Fruit fly (Drosophila melanogaster) whole organism, embryonic: ENCODE data around the gene Dr.
A peak's percentile ranks its signal among the peaks of the same experiment; 100 is the strongest.

ENCODE experiments used
- CG11093 ChIP-seq: fragments of 200-800 bp; sonication (Bioruptor generic); IDR thresholded peaks from 3 replicates; pipeline ENCODE4 v1.3.6; 2022; ENCODE audit warnings: missing biosample characterization, missing genetic modification characterization
- CG14441 ChIP-seq: fragments of 200-800 bp; sonication (Bioruptor generic); IDR thresholded peaks from 2 replicates; pipeline ENCODE4 v1.3.6; 2022; ENCODE audit warnings: missing biosample characterization, missing genetic modification characterization
- CG14710 ChIP-seq: fragments of 200-800 bp; sonication (Bioruptor generic); optimal IDR thresholded peaks from 3 replicates; lab custom pipeline; 2019; ENCODE audit warnings: missing biosample characterization, mild to moderate bottlenecking, missing genetic modification characterization, moderate library complexity
- CG1602 ChIP-seq: fragments of 200-800 bp; sonication (Bioruptor generic); optimal IDR thresholded peaks from 3 replicates; lab custom pipeline; 2016; ENCODE audit warnings: missing biosample characterization, missing genetic modification characterization
- CG1603 ChIP-seq: fragments of 200-800 bp; sonication (Bioruptor generic); optimal IDR thresholded peaks from 2 replicates; lab custom pipeline; 2019; ENCODE audit warnings: missing biosample characterization, mild to moderate bottlenecking, missing genetic modification characterization, moderate library complexity
- CG1792 ChIP-seq: fragments of 200-800 bp; sonication (Bioruptor generic); optimal IDR thresholded peaks from 2 replicates; lab custom pipeline; 2016; ENCODE audit warnings: missing biosample characterization, missing genetic modification characterization
- CG18599 ChIP-seq: fragments of 200-800 bp; sonication (Bioruptor generic); optimal IDR thresholded peaks from 3 replicates; lab custom pipeline; 2017; ENCODE audit warnings: missing biosample characterization, missing genetic modification characterization, mild to moderate bottlenecking, moderate library complexity, missing genetic modification reagents
- CG2678 ChIP-seq: fragments of 200-800 bp; sonication (Bioruptor generic); optimal IDR thresholded peaks from 3 replicates; lab custom pipeline; 2019; ENCODE audit warnings: missing biosample characterization, mild to moderate bottlenecking, missing genetic modification characterization, moderate library complexity
- CG2875 ChIP-seq: fragments of 200-800 bp; sonication (Bioruptor generic); optimal IDR thresholded peaks from 2 replicates; lab custom pipeline; 2017; ENCODE audit warnings: missing biosample characterization, mild to moderate bottlenecking, missing genetic modification characterization, missing genetic modification reagents
- CG31365 ChIP-seq: fragments of 200-800 bp; sonication (Bioruptor generic); optimal IDR thresholded peaks from 2 replicates; lab custom pipeline; 2018; ENCODE audit warnings: missing biosample characterization, mild to moderate bottlenecking, missing genetic modification characterization
- CG8290 ChIP-seq, 3 experiments: fragments of 200-800 bp; sonication (Bioruptor generic); optimal IDR thresholded peaks; 2 replicates each; lab custom pipeline; 2016 to 2019; ENCODE audit warnings: missing biosample characterization in 3 of 3, missing genetic modification characterization in 3 of 3, mild to moderate bottlenecking in 2 of 3, moderate library complexity in 1 of 3
- CG8924 ChIP-seq: fragments of 200-800 bp; optimal IDR thresholded peaks from 3 replicates; lab custom pipeline; 2019; ENCODE audit warnings: missing biosample characterization, mild to moderate bottlenecking, missing genetic modification characterization, moderate library complexity
- Hey ChIP-seq: fragments of 200-800 bp; sonication (Bioruptor generic); optimal IDR thresholded peaks from 3 replicates; lab custom pipeline; 2018; ENCODE audit warnings: missing biosample characterization, mild to moderate bottlenecking, missing genetic modification characterization
- HmgD ChIP-seq: fragments of 200-800 bp; sonication (Bioruptor generic); optimal IDR thresholded peaks from 3 replicates; lab custom pipeline; 2016; ENCODE audit warnings: missing biosample characterization, missing genetic modification characterization
- Jarid2 ChIP-seq: fragments of 200-800 bp; sonication (Bioruptor generic); optimal IDR thresholded peaks from 3 replicates; lab custom pipeline; 2017; ENCODE audit warnings: mild to moderate bottlenecking, missing biosample characterization, missing genetic modification reagents, missing genetic modification characterization
- Lim3 ChIP-seq: fragments of 200-800 bp; sonication (Bioruptor generic); IDR thresholded peaks from 2 replicates; pipeline ENCODE4 v1.3.6; 2022; ENCODE audit warnings: missing biosample characterization, missing genetic modification characterization
- Lpt ChIP-seq: fragments of >200 bp; optimal IDR thresholded peaks from 2 replicates; lab custom pipeline; 2018; ENCODE audit warnings: missing biosample characterization, missing genetic modification characterization
- Meics ChIP-seq: fragments of 200-800 bp; sonication (Bioruptor generic); optimal IDR thresholded peaks from 2 replicates; lab custom pipeline; 2017; ENCODE audit warnings: missing biosample characterization, mild to moderate bottlenecking, missing genetic modification characterization
- NfI ChIP-seq: fragments of 200-800 bp; sonication (Bioruptor generic); optimal IDR thresholded peaks from 3 replicates; lab custom pipeline; 2018; ENCODE audit warnings: missing biosample characterization, mild to moderate bottlenecking, missing genetic modification characterization, moderate library complexity
- Oli ChIP-seq: fragments of 200-800 bp; sonication (Bioruptor generic); optimal IDR thresholded peaks from 2 replicates; lab custom pipeline; 2018; ENCODE audit warnings: missing biosample characterization, mild to moderate bottlenecking, missing genetic modification characterization, moderate library complexity
- Rx ChIP-seq: fragments of 200-800 bp; sonication (Bioruptor generic); IDR thresholded peaks from 2 replicates; pipeline ENCODE4 v1.3.6; 2022; ENCODE audit warnings: missing biosample characterization, missing genetic modification characterization
- Sox100B ChIP-seq: fragments of 200-800 bp; sonication (Bioruptor generic); optimal IDR thresholded peaks from 3 replicates; lab custom pipeline; 2018; ENCODE audit warnings: missing biosample characterization, mild to moderate bottlenecking, missing genetic modification characterization
- Sox102F ChIP-seq: fragments of 200-800 bp; sonication (Bioruptor generic); optimal IDR thresholded peaks from 2 replicates; lab custom pipeline; 2018; ENCODE audit warnings: missing biosample characterization, mild to moderate bottlenecking, missing genetic modification characterization, moderate library complexity
- Sry-δ ChIP-seq: fragments of 200-800 bp; sonication (Bioruptor generic); optimal IDR thresholded peaks from 2 replicates; lab custom pipeline; 2016; ENCODE audit warnings: missing biosample characterization, missing genetic modification characterization
- Ssrp ChIP-seq: fragments of 200-800 bp; sonication (Bioruptor generic); optimal IDR thresholded peaks from 2 replicates; lab custom pipeline; 2018; ENCODE audit warnings: missing biosample characterization, mild to moderate bottlenecking, missing genetic modification characterization, moderate library complexity
- TFAM ChIP-seq: fragments of 200-800 bp; sonication (Bioruptor generic); optimal IDR thresholded peaks from 2 replicates; lab custom pipeline; 2017; ENCODE audit warnings: missing biosample characterization, missing genetic modification characterization, inconsistent platforms
- YL-1 ChIP-seq: fragments of 200-800 bp; sonication (Bioruptor generic); optimal IDR thresholded peaks from 3 replicates; lab custom pipeline; 2017; ENCODE audit warnings: missing biosample characterization, mild to moderate bottlenecking, missing genetic modification characterization
- ash1 ChIP-seq: fragments of 200-800 bp; sonication (Bioruptor generic); optimal IDR thresholded peaks from 2 replicates; lab custom pipeline; 2018; ENCODE audit warnings: missing biosample characterization, mild to moderate bottlenecking, missing genetic modification characterization
- cas ChIP-seq: fragments of 200-800 bp; sonication (Bioruptor generic); IDR thresholded peaks from 2 replicates; pipeline ENCODE4 v1.3.6; 2022; ENCODE audit warnings: missing biosample characterization, missing genetic modification characterization
- corto ChIP-seq: fragments of 200-800 bp; sonication (Bioruptor generic); optimal IDR thresholded peaks from 2 replicates; lab custom pipeline; 2016; ENCODE audit warnings: missing biosample characterization, mild to moderate bottlenecking, missing genetic modification characterization, moderate library complexity
- crol ChIP-seq: fragments of 200-800 bp; sonication (Bioruptor generic); IDR thresholded peaks from 2 replicates; pipeline ENCODE4 v1.3.6; 2022; ENCODE audit warnings: missing biosample characterization, missing genetic modification characterization
- cwo ChIP-seq: fragments of 200-800 bp; sonication (Bioruptor generic); optimal IDR thresholded peaks from 3 replicates; lab custom pipeline; 2017; ENCODE audit warnings: missing biosample characterization, missing genetic modification characterization, mild to moderate bottlenecking, moderate library complexity, missing genetic modification reagents
- dan ChIP-seq: fragments of 200-800 bp; sonication (Bioruptor generic); IDR thresholded peaks from 2 replicates; pipeline ENCODE4 v1.3.6; 2022; ENCODE audit warnings: missing biosample characterization, missing genetic modification characterization
- dmrt99B ChIP-seq: fragments of 200-800 bp; sonication (Bioruptor generic); optimal IDR thresholded peaks from 2 replicates; lab custom pipeline; 2018; ENCODE audit warnings: missing biosample characterization, mild to moderate bottlenecking, missing genetic modification characterization, moderate library complexity
- dpn ChIP-seq, 2 experiments: fragments of 200-800 bp; sonication (Bioruptor generic); optimal IDR thresholded peaks; 3 replicates each; lab custom pipeline; 2016; ENCODE audit warnings: missing biosample characterization in 2 of 2, missing genetic modification characterization in 2 of 2
- en ChIP-seq: fragments of 200-800 bp; sonication (Bioruptor generic); optimal IDR thresholded peaks from 2 replicates; lab custom pipeline; 2016; ENCODE audit warnings: missing biosample characterization, missing genetic modification characterization
- eve ChIP-seq, 2 experiments: fragments of >200 bp; optimal IDR thresholded peaks; 2 replicates each; lab custom pipeline; 2017; ENCODE audit warnings: missing biosample characterization in 2 of 2, missing genetic modification characterization in 2 of 2
- gcm ChIP-seq: fragments of 200-800 bp; sonication (Bioruptor generic); optimal IDR thresholded peaks from 2 replicates; lab custom pipeline; 2019; ENCODE audit warnings: missing biosample characterization, mild to moderate bottlenecking, missing genetic modification characterization, moderate library complexity
- lola ChIP-seq, 3 experiments: fragments of >200 bp in 2 of 3; fragments of 200-800 bp in 1 of 3; sonication (Bioruptor generic) in 1 of 3; optimal IDR thresholded peaks; 2 replicates each; lab custom pipeline; 2017 to 2019; ENCODE audit warnings: missing biosample characterization in 3 of 3, missing genetic modification characterization in 3 of 3, mild to moderate bottlenecking in 1 of 3, moderate library complexity in 1 of 3
- luna ChIP-seq: fragments of 200-800 bp; sonication (Bioruptor generic); optimal IDR thresholded peaks from 2 replicates; lab custom pipeline; 2016; ENCODE audit warnings: missing biosample characterization, missing genetic modification characterization
- mam ChIP-seq: fragments of 200-800 bp; sonication (Bioruptor generic); optimal IDR thresholded peaks from 3 replicates; lab custom pipeline; 2016; ENCODE audit warnings: missing biosample characterization, missing genetic modification characterization
- nerfin-1 ChIP-seq: fragments of 200-800 bp; sonication (Bioruptor generic); optimal IDR thresholded peaks from 3 replicates; lab custom pipeline; 2019; ENCODE audit warnings: missing biosample characterization, mild to moderate bottlenecking, missing genetic modification characterization, moderate library complexity
- odd ChIP-seq: fragments of 200-800 bp; sonication (Bioruptor generic); optimal IDR thresholded peaks from 2 replicates; lab custom pipeline; 2017; ENCODE audit warnings: missing biosample characterization, mild to moderate bottlenecking, missing genetic modification characterization
- onecut ChIP-seq: fragments of 200-800 bp; sonication (Bioruptor generic); IDR thresholded peaks from 2 replicates; pipeline ENCODE4 v1.3.6; 2022; ENCODE audit warnings: missing biosample characterization, missing genetic modification characterization
- pan ChIP-seq, 4 experiments: fragments of >200 bp in 3 of 4; fragments of 200-800 bp in 1 of 4; sonication (Bioruptor generic) in 1 of 4; optimal IDR thresholded peaks in 3 of 4; IDR thresholded peaks in 1 of 4; 2 replicates each; pipeline versions ENCODE4 v1.3.6 to Lab custom; 2017 to 2022; ENCODE audit warnings: missing biosample characterization in 2 of 4, missing genetic modification characterization in 2 of 4, mixed read lengths in 1 of 4
- stwl ChIP-seq: fragments of 200-800 bp; sonication (Bioruptor generic); optimal IDR thresholded peaks from 3 replicates; lab custom pipeline; 2018; ENCODE audit warnings: missing biosample characterization, mild to moderate bottlenecking, missing genetic modification characterization, moderate library complexity
- tio ChIP-seq: fragments of 200-800 bp; sonication (Bioruptor generic); optimal IDR thresholded peaks from 2 replicates; lab custom pipeline; 2017; ENCODE audit warnings: missing biosample characterization, missing genetic modification characterization, inconsistent platforms
- twi ChIP-seq: fragments of 200-800 bp; optimal IDR thresholded peaks from 2 replicates; lab custom pipeline; 2019; ENCODE audit warnings: missing biosample characterization, mild to moderate bottlenecking, missing genetic modification characterization, moderate library complexity
- zfh1 ChIP-seq: fragments of 200-800 bp; sonication (Bioruptor generic); IDR thresholded peaks from 3 replicates; pipeline ENCODE4 v1.3.6; 2022; ENCODE audit warnings: missing biosample characterization, missing genetic modification characterization

The Dr gene

dm6 chr3R:29581420-29581819, 25.2 kb downstream of the Dr start (continued):
- peak; percentile 24 for TF ChIP-seq cwo
- peak; percentile 41 for TF ChIP-seq gcm (GFP tag; lab: Kevin White, UChicago)
- no peak for TF ChIP-seq pan (optimal IDR thresholded peaks at IDR 0.05; lab: Kevin White, UChicago)
- no peak for TF ChIP-seq pan (GFP tag; optimal IDR thresholded peaks at IDR 0.05 in 1 of 2, IDR thresholded peaks at IDR 0.05 in 1 of 2)
- TF ChIP-seq TFAM (GFP tag; lab: Kevin White, UChicago): no peak
- TF ChIP-seq Sry-δ: no peak
- TF ChIP-seq mam (GFP tag; lab: Kevin White, UChicago): no peak
- TF ChIP-seq Sox102F (GFP tag; lab: Kevin White, UChicago): peak; percentile 34
- no peak for TF ChIP-seq luna (GFP tag; lab: Kevin White, UChicago)
- TF ChIP-seq Hey (tag; lab: Kevin White, UChicago): peak; percentile 6
- TF ChIP-seq CG11093 (GFP tag; lab: Robert Waterston, UW): no peak
- TF ChIP-seq lola (GFP tag; optimal IDR thresholded peaks at IDR 0.05; lab: Kevin White, UChicago): peak in 1 of 3 experiments; percentile 75
- TF ChIP-seq CG18599 (GFP tag; lab: Kevin White, UChicago): peak; percentile 69
- TF ChIP-seq CG1602 (GFP tag; lab: Kevin White, UChicago): peak; percentile 16
- peak; percentile 48 for TF ChIP-seq Oli
- peak; percentile 16 for TF ChIP-seq tio
- no peak for TF ChIP-seq dan
- peak; percentile 54 for TF ChIP-seq nerfin-1
- TF ChIP-seq ash1 (GFP tag; lab: Kevin White, UChicago): no peak
- TF ChIP-seq CG2678 (tag; lab: Kevin White, UChicago): peak; percentile 71
- TF ChIP-seq CG14441 (GFP tag; lab: Robert Waterston, UW): no peak
- TF ChIP-seq CG2875: peak; percentile 7
- no peak for TF ChIP-seq CG8290 (GFP tag; optimal IDR thresholded peaks at IDR 0.05; lab: Kevin White, UChicago)
- no peak for TF ChIP-seq CG8290 (tag; optimal IDR thresholded peaks at IDR 0.05; lab: Kevin White, UChicago)
- peak; percentile 69 for TF ChIP-seq dmrt99B
- peak; percentile 50 for TF ChIP-seq Sox100B (GFP tag; lab: Kevin White, UChicago)
- TF ChIP-seq zfh1 (GFP tag; lab: Robert Waterston, UW): no peak
- TF ChIP-seq dpn (GFP tag; optimal IDR thresholded peaks at IDR 0.05; lab: Kevin White, UChicago): peak in 1 of 2 experiments; percentile 31
- TF ChIP-seq Ssrp (tag; lab: Kevin White, UChicago): peak; percentile 53
- peak; percentile 32 for TF ChIP-seq Meics (GFP tag; lab: Kevin White, UChicago)
- TF ChIP-seq onecut (GFP tag; lab: Robert Waterston, UW): peak; percentile 42
- no peak for TF ChIP-seq corto (GFP tag; lab: Kevin White, UChicago)
- TF ChIP-seq NfI (GFP tag; lab: Kevin White, UChicago): peak; percentile 30
- no peak for TF ChIP-seq Rx (GFP tag; lab: Robert Waterston, UW)
- TF ChIP-seq YL-1 (GFP tag; lab: Kevin White, UChicago): no peak
- TF ChIP-seq Jarid2 (GFP tag; lab: Kevin White, UChicago): no peak
- peak; percentile 12 for TF ChIP-seq odd (GFP tag; lab: Kevin White, UChicago)
- TF ChIP-seq twi (tag; lab: Kevin White, UChicago): peak; percentile 3
- TF ChIP-seq CG1792: no peak
- TF ChIP-seq cas (GFP tag; lab: Robert Waterston, UW): no peak
- TF ChIP-seq crol (GFP tag; lab: Robert Waterston, UW): no peak
- TF ChIP-seq Lpt (GFP tag; lab: Kevin White, UChicago): no peak
- peak in 1 of 2 experiments; percentile 70 for TF ChIP-seq eve (GFP tag; optimal IDR thresholded peaks at IDR 0.05; lab: Kevin White, UChicago)
- TF ChIP-seq stwl (tag; lab: Kevin White, UChicago): no peak
- peak; percentile 2 for TF ChIP-seq CG1603 (tag; lab: Kevin White, UChicago)
- peak; percentile 66 for TF ChIP-seq CG14710 (tag; lab: Kevin White, UChicago)
- TF ChIP-seq Lim3 (GFP tag; lab: Robert Waterston, UW): no peak
- TF ChIP-seq HmgD (GFP tag; lab: Kevin White, UChicago): no peak
- TF ChIP-seq en (GFP tag; lab: Kevin White, UChicago): no peak
- peak; percentile 62 for TF ChIP-seq CG8924 (tag; lab: Kevin White, UChicago)
- TF ChIP-seq CG31365 (tag; lab: Kevin White, UChicago): no peak
